Fruit fly (Drosophila melanogaster) whole organism, embryonic: ENCODE data around the gene Prim2.
A peak's percentile ranks its signal among the peaks of the same experiment; 100 is the strongest.

ENCODE experiments used
- Awh ChIP-seq: fragments of 200-800 bp; sonication (Bioruptor generic); IDR thresholded peaks from 2 replicates; pipeline ENCODE4, ENCODE4 v1.3.6; 2022; ENCODE audit warnings: missing biosample characterization, missing genetic modification characterization
- Bgb ChIP-seq: fragments of 200-800 bp; sonication (Bioruptor generic); IDR thresholded peaks from 2 replicates; pipeline ENCODE4 v1.3.6; 2022; ENCODE audit warnings: missing biosample characterization, missing genetic modification characterization; ENCODE audit not compliant: partially characterized antibody
- BtbVII ChIP-seq: fragments of 200-800 bp; sonication (Bioruptor generic); optimal IDR thresholded peaks from 3 replicates; lab custom pipeline; 2017; ENCODE audit warnings: missing biosample characterization, mild to moderate bottlenecking, missing genetic modification characterization
- CG10979 ChIP-seq: fragments of 200-800 bp; sonication (Bioruptor generic); optimal IDR thresholded peaks from 2 replicates; lab custom pipeline; 2018; ENCODE audit warnings: missing biosample characterization, mild to moderate bottlenecking, missing genetic modification characterization, moderate library complexity
- CG12236 ChIP-seq: fragments of 200-800 bp; sonication (Bioruptor generic); optimal IDR thresholded peaks from 2 replicates; lab custom pipeline; 2016; ENCODE audit warnings: missing biosample characterization, missing genetic modification characterization
- CG1233 ChIP-seq: fragments of 200-800 bp; sonication (Bioruptor generic); optimal IDR thresholded peaks from 4 replicates; lab custom pipeline; 2018; ENCODE audit warnings: missing biosample characterization, mild to moderate bottlenecking, missing genetic modification characterization
- CG12391 ChIP-seq: fragments of 200-800 bp; sonication (Bioruptor generic); optimal IDR thresholded peaks from 3 replicates; lab custom pipeline; 2018; ENCODE audit warnings: missing biosample characterization, mild to moderate bottlenecking, missing genetic modification characterization, moderate library complexity
- CG13123 ChIP-seq: fragments of 200-800 bp; sonication (Bioruptor generic); optimal IDR thresholded peaks from 2 replicates; lab custom pipeline; 2016; ENCODE audit warnings: missing biosample characterization, missing genetic modification characterization
- CG14014 ChIP-seq: fragments of 200-800 bp; sonication (Bioruptor generic); IDR thresholded peaks from 2 replicates; pipeline ENCODE4 v1.3.6; 2022; ENCODE audit warnings: missing biosample characterization, missing genetic modification characterization
- CG17186 ChIP-seq: fragments of 200-800 bp; sonication (Bioruptor generic); optimal IDR thresholded peaks from 3 replicates; lab custom pipeline; 2017; ENCODE audit warnings: missing biosample characterization, missing genetic modification reagents, missing genetic modification characterization
- CG17829 ChIP-seq: fragments of 200-800 bp; optimal IDR thresholded peaks from 2 replicates; lab custom pipeline; 2019; ENCODE audit warnings: missing biosample characterization, mild to moderate bottlenecking, missing genetic modification characterization, moderate library complexity
- CG1832 ChIP-seq: fragments of 200-800 bp; sonication (Bioruptor generic); optimal IDR thresholded peaks from 2 replicates; lab custom pipeline; 2017; ENCODE audit warnings: missing biosample characterization, mild to moderate bottlenecking, missing genetic modification characterization, inconsistent platforms
- CG2120 ChIP-seq: fragments of 200-800 bp; sonication (Bioruptor generic); optimal IDR thresholded peaks from 3 replicates; lab custom pipeline; 2016; ENCODE audit warnings: missing biosample characterization, missing genetic modification characterization
- CG30403 ChIP-seq: fragments of 200-800 bp; sonication (Bioruptor generic); optimal IDR thresholded peaks from 3 replicates; lab custom pipeline; 2016; ENCODE audit warnings: missing biosample characterization, missing genetic modification characterization
- CG31365 ChIP-seq: fragments of 200-800 bp; sonication (Bioruptor generic); optimal IDR thresholded peaks from 2 replicates; lab custom pipeline; 2018; ENCODE audit warnings: missing biosample characterization, mild to moderate bottlenecking, missing genetic modification characterization
- CG3407 ChIP-seq: fragments of 200-800 bp; sonication (Bioruptor generic); optimal IDR thresholded peaks from 2 replicates; lab custom pipeline; 2018; ENCODE audit warnings: missing biosample characterization, mild to moderate bottlenecking, missing genetic modification characterization
- CG3847 ChIP-seq: fragments of 200-800 bp; sonication (Bioruptor generic); IDR thresholded peaks from 2 replicates; pipeline ENCODE4 v1.3.6; 2022; ENCODE audit warnings: missing biosample characterization, missing genetic modification characterization
- CG3995 ChIP-seq: fragments of 200-800 bp; sonication (Bioruptor generic); optimal IDR thresholded peaks from 3 replicates; lab custom pipeline; 2016; ENCODE audit warnings: missing biosample characterization, missing genetic modification characterization
- CG43689 ChIP-seq: fragments of 200-800 bp; sonication (Bioruptor generic); IDR thresholded peaks from 2 replicates; pipeline ENCODE4 v1.3.6; 2022; ENCODE audit warnings: missing biosample characterization, missing genetic modification characterization
- CG6813 ChIP-seq: fragments of 200-800 bp; sonication (Bioruptor generic); optimal IDR thresholded peaks from 2 replicates; lab custom pipeline; 2017; ENCODE audit warnings: missing biosample characterization, missing genetic modification characterization, mild to moderate bottlenecking, moderate library complexity, missing genetic modification reagents
- CG8944 ChIP-seq: fragments of 200-800 bp; sonication (Bioruptor generic); optimal IDR thresholded peaks from 3 replicates; lab custom pipeline; 2016; ENCODE audit warnings: missing biosample characterization, missing genetic modification characterization
- D19A ChIP-seq: fragments of 200-800 bp; optimal IDR thresholded peaks from 3 replicates; lab custom pipeline; 2019; ENCODE audit warnings: missing biosample characterization, mild to moderate bottlenecking, missing genetic modification characterization, moderate library complexity
- Dek ChIP-seq: fragments of 200-800 bp; sonication (Bioruptor generic); optimal IDR thresholded peaks from 3 replicates; lab custom pipeline; 2019; ENCODE audit warnings: missing biosample characterization, mild to moderate bottlenecking, missing genetic modification characterization, moderate library complexity
- Ets97D ChIP-seq: fragments of 200-800 bp; sonication (Bioruptor generic); optimal IDR thresholded peaks from 3 replicates; lab custom pipeline; 2016; ENCODE audit warnings: missing biosample characterization, missing genetic modification characterization
- Fer3 ChIP-seq: fragments of 200-800 bp; sonication (Bioruptor generic); optimal IDR thresholded peaks from 2 replicates; lab custom pipeline; 2018; ENCODE audit warnings: missing biosample characterization, mild to moderate bottlenecking, missing genetic modification characterization, moderate library complexity
- NC2β ChIP-seq: fragments of 200-800 bp; sonication (Bioruptor generic); optimal IDR thresholded peaks from 2 replicates; lab custom pipeline; 2016; ENCODE audit warnings: missing biosample characterization, missing genetic modification characterization
- Stat92E ChIP-seq, 3 experiments: fragments of >200 bp in 2 of 3; fragments of 200-800 bp in 1 of 3; sonication (Bioruptor generic) in 1 of 3; optimal IDR thresholded peaks; 2 replicates each; lab custom pipeline; 2017 to 2019; ENCODE audit warnings: missing biosample characterization in 3 of 3, missing genetic modification characterization in 3 of 3, mild to moderate bottlenecking in 1 of 3, moderate library complexity in 1 of 3
- al ChIP-seq: fragments of 200-800 bp; sonication (Bioruptor generic); IDR thresholded peaks from 2 replicates; pipeline ENCODE4 v1.3.6; 2022; ENCODE audit warnings: missing biosample characterization, missing genetic modification characterization
- bab2 ChIP-seq: fragments of 200-800 bp; sonication (Bioruptor generic); optimal IDR thresholded peaks from 2 replicates; lab custom pipeline; 2016; ENCODE audit warnings: missing biosample characterization, missing genetic modification characterization
- bigmax ChIP-seq: fragments of 200-800 bp; sonication (Bioruptor generic); optimal IDR thresholded peaks from 2 replicates; lab custom pipeline; 2018; ENCODE audit warnings: missing biosample characterization, mild to moderate bottlenecking, missing genetic modification characterization
- br ChIP-seq: fragments of >200 bp; optimal IDR thresholded peaks from 2 replicates; lab custom pipeline; 2017
- dysf ChIP-seq: fragments of 200-800 bp; sonication (Bioruptor generic); IDR thresholded peaks from 3 replicates; pipeline ENCODE4 v1.3.6; 2022; ENCODE audit warnings: missing biosample characterization, missing genetic modification characterization
- eve ChIP-seq, 2 experiments: fragments of >200 bp; optimal IDR thresholded peaks; 2 replicates each; lab custom pipeline; 2017; ENCODE audit warnings: missing biosample characterization in 2 of 2, missing genetic modification characterization in 2 of 2
- gem ChIP-seq: fragments of 200-800 bp; sonication (Bioruptor generic); optimal IDR thresholded peaks from 2 replicates; lab custom pipeline; 2019; ENCODE audit warnings: missing biosample characterization, mild to moderate bottlenecking, missing genetic modification characterization, moderate library complexity
- gfzf ChIP-seq: fragments of 200-800 bp; sonication (Bioruptor generic); optimal IDR thresholded peaks from 2 replicates; lab custom pipeline; 2016; ENCODE audit warnings: missing biosample characterization, mild to moderate bottlenecking, missing genetic modification characterization, moderate library complexity
- grau ChIP-seq: fragments of 200-800 bp; optimal IDR thresholded peaks from 3 replicates; lab custom pipeline; 2019; ENCODE audit warnings: missing biosample characterization, mild to moderate bottlenecking, missing genetic modification characterization, moderate library complexity
- luna ChIP-seq: fragments of 200-800 bp; sonication (Bioruptor generic); optimal IDR thresholded peaks from 2 replicates; lab custom pipeline; 2016; ENCODE audit warnings: missing biosample characterization, missing genetic modification characterization
- nau ChIP-seq: fragments of 200-800 bp; sonication (Bioruptor generic); optimal IDR thresholded peaks from 3 replicates; lab custom pipeline; 2017; ENCODE audit warnings: missing biosample characterization, mild to moderate bottlenecking, missing genetic modification characterization, missing genetic modification reagents
- nerfin-1 ChIP-seq: fragments of 200-800 bp; sonication (Bioruptor generic); optimal IDR thresholded peaks from 3 replicates; lab custom pipeline; 2019; ENCODE audit warnings: missing biosample characterization, mild to moderate bottlenecking, missing genetic modification characterization, moderate library complexity
- psq ChIP-seq: fragments of 200-800 bp; sonication (Bioruptor generic); optimal IDR thresholded peaks from 2 replicates; lab custom pipeline; 2017; ENCODE audit warnings: missing biosample characterization, missing genetic modification characterization
- pum ChIP-seq: fragments of 200-800 bp; sonication (Bioruptor generic); optimal IDR thresholded peaks from 2 replicates; lab custom pipeline; 2016; ENCODE audit warnings: missing biosample characterization, missing genetic modification characterization
- pzg ChIP-seq: fragments of 200-800 bp; sonication (Bioruptor generic); optimal IDR thresholded peaks from 3 replicates; lab custom pipeline; 2018; ENCODE audit warnings: missing biosample characterization, mild to moderate bottlenecking, missing genetic modification characterization, moderate library complexity
- sc ChIP-seq, 3 experiments: fragments of >200 bp in 2 of 3; fragments of 200-800 bp in 1 of 3; sonication (Bioruptor generic) in 1 of 3; optimal IDR thresholded peaks; 2 replicates in 2 of 3; 3 replicates in 1 of 3; lab custom pipeline; 2017; ENCODE audit warnings: mild to moderate bottlenecking in 1 of 3, missing biosample characterization in 1 of 3, missing genetic modification characterization in 1 of 3, missing genetic modification reagents in 1 of 3
- sens ChIP-seq: fragments of 200-800 bp; sonication (Bioruptor generic); peaks from one replicate; lab custom pipeline; 2016; ENCODE audit warnings: missing biosample characterization, missing genetic modification characterization
- sima ChIP-seq: fragments of 200-800 bp; sonication (Bioruptor generic); optimal IDR thresholded peaks from 2 replicates; lab custom pipeline; 2016; ENCODE audit warnings: missing biosample characterization, missing genetic modification characterization
- slbo ChIP-seq: fragments of 200-800 bp; sonication (Bioruptor generic); IDR thresholded peaks from 2 replicates; pipeline ENCODE4 v1.3.6; 2022; ENCODE audit warnings: missing biosample characterization, missing genetic modification characterization
- slp2 ChIP-seq: fragments of 200-800 bp; sonication (Bioruptor generic); optimal IDR thresholded peaks from 2 replicates; lab custom pipeline; 2016; ENCODE audit warnings: missing biosample characterization, missing genetic modification characterization
- unc-4 ChIP-seq: fragments of 200-800 bp; sonication (Bioruptor generic); IDR thresholded peaks from 2 replicates; pipeline ENCODE4 v1.3.6; 2022; ENCODE audit warnings: missing biosample characterization, missing genetic modification characterization; ENCODE audit not compliant: partially characterized antibody

The Prim2 gene

dm6 chr3L:20399550-20400109, 38.2 kb upstream of the Prim2 start (continued):
- TF ChIP-seq al (GFP tag; lab: Robert Waterston, UW) = peak; percentile 88
- TF ChIP-seq CG31365 (tag; lab: Kevin White, UChicago) = peak; percentile 51
- TF ChIP-seq gem (tag; lab: Kevin White, UChicago) = peak; percentile 93
- peak; percentile 84 for TF ChIP-seq Awh (GFP tag; lab: Robert Waterston, UW)
- TF ChIP-seq eve (GFP tag; optimal IDR thresholded peaks at IDR 0.05; lab: Kevin White, UChicago) = peak in 1 of 2 experiments; percentile 91
- TF ChIP-seq BtbVII = peak; percentile 78
- TF ChIP-seq CG14014 (GFP tag; lab: Robert Waterston, UW) = peak; percentile 85
- TF ChIP-seq bab2 (GFP tag; lab: Kevin White, UChicago) = peak; percentile 80
- no peak for TF ChIP-seq Stat92E (GFP tag; optimal IDR thresholded peaks at IDR 0.05; lab: Kevin White, UChicago)
- TF ChIP-seq sima = peak; percentile 49
- TF ChIP-seq CG1832 (GFP tag; lab: Kevin White, UChicago) = no peak
- peak; percentile 89 for TF ChIP-seq Fer3 (tag; lab: Kevin White, UChicago)
- peak; percentile 65 for TF ChIP-seq CG3407
- TF ChIP-seq sens = peak; percentile 95
- peak; percentile 92 for TF ChIP-seq grau (tag; lab: Kevin White, UChicago)
- peak; percentile 84 for TF ChIP-seq D19A (tag; lab: Kevin White, UChicago)
- TF ChIP-seq CG2120 (GFP tag; lab: Kevin White, UChicago) = peak; percentile 93
- TF ChIP-seq sc (optimal IDR thresholded peaks at IDR 0.05; lab: Kevin White, UChicago) = no peak
- peak; percentile 64 for TF ChIP-seq sc (GFP tag; optimal IDR thresholded peaks at IDR 0.05; lab: Kevin White, UChicago)
- TF ChIP-seq slbo (GFP tag; lab: Robert Waterston, UW) = peak; percentile 94
- no peak for TF ChIP-seq unc-4
- TF ChIP-seq psq (GFP tag; lab: Kevin White, UChicago) = peak; percentile 70
- peak; percentile 85 for TF ChIP-seq CG1233 (GFP tag; lab: Kevin White, UChicago)
- TF ChIP-seq NC2β (GFP tag; lab: Kevin White, UChicago) = peak; percentile 73
- TF ChIP-seq bigmax (GFP tag; lab: Kevin White, UChicago) = no peak
- TF ChIP-seq br (lab: Kevin White, UChicago) = no peak
- peak; percentile 52 for TF ChIP-seq luna (GFP tag; lab: Kevin White, UChicago)
- TF ChIP-seq pzg (GFP tag; lab: Kevin White, UChicago) = peak; percentile 2
- peak; percentile 29 for TF ChIP-seq CG17186 (GFP tag; lab: Kevin White, UChicago)
- peak; percentile 87 for TF ChIP-seq nerfin-1
- TF ChIP-seq CG12391 (tag; lab: Kevin White, UChicago) = peak; percentile 89
- peak; percentile 15 for TF ChIP-seq CG12236 (GFP tag; lab: Kevin White, UChicago)
- peak; percentile 86 for TF ChIP-seq Dek (tag; lab: Kevin White, UChicago)
- TF ChIP-seq CG6813 (GFP tag; lab: Kevin White, UChicago) = peak; percentile 69
- peak; percentile 92 for TF ChIP-seq dysf (GFP tag; lab: Robert Waterston, UW)
- peak; percentile 25 for TF ChIP-seq Ets97D (GFP tag; lab: Kevin White, UChicago)
- peak; percentile 73 for TF ChIP-seq slp2 (GFP tag; lab: Kevin White, UChicago)

dm6 chr3L:20398243-20399222, 37.1 kb upstream of the Prim2 start:
- TF ChIP-seq CG43689 = 0 out of 2 replicates have a peak, but pooled peaks have one; percentile 24
- peak; percentile 50 for TF ChIP-seq CG8944 (GFP tag; lab: Kevin White, UChicago)
- peak; percentile 81 for TF ChIP-seq nau (GFP tag; lab: Kevin White, UChicago)
- peak; percentile 65 for TF ChIP-seq pum (GFP tag; lab: Kevin White, UChicago)
- TF ChIP-seq gfzf (GFP tag; lab: Kevin White, UChicago) = no peak
- TF ChIP-seq Bgb (GFP tag; lab: Robert Waterston, UW) = no peak; the same call in 1 of the 2 replicates
- TF ChIP-seq sens = peak; percentile 97
- peak; percentile 81 for TF ChIP-seq CG17829 (tag; lab: Kevin White, UChicago)
- peak; percentile 73 for TF ChIP-seq CG3847
- TF ChIP-seq CG30403 (GFP tag; lab: Kevin White, UChicago) = peak; percentile 91
- peak; percentile 87 for TF ChIP-seq CG10979 (tag; lab: Kevin White, UChicago)
- peak; percentile 22 for TF ChIP-seq CG3995 (GFP tag; lab: Kevin White, UChicago)
- peak; percentile 42 for TF ChIP-seq CG13123 (GFP tag; lab: Kevin White, UChicago)
